Fruit fly (Drosophila melanogaster) whole organism, embryonic: Measurements from ENCODE around the gene Dup99B.

Experiments used
- Adf1 ChIP-seq: fragments of 200-800 bp; sonication (Bioruptor generic); IDR thresholded peaks from 2 replicates; pipeline ENCODE4 v1.3.6; 2022; ENCODE audit warnings: missing biosample characterization, missing genetic modification characterization
- Bteb2 ChIP-seq: fragments of 200-800 bp; sonication (Bioruptor generic); optimal IDR thresholded peaks from 2 replicates; lab custom pipeline; 2016; ENCODE audit warnings: missing biosample characterization, missing genetic modification characterization
- CG10462 ChIP-seq: fragments of 200-800 bp; sonication (Bioruptor generic); optimal IDR thresholded peaks from 2 replicates; lab custom pipeline; 2016; ENCODE audit warnings: missing biosample characterization, missing genetic modification characterization
- CG11456 ChIP-seq: fragments of 200-800 bp; sonication (Bioruptor generic); IDR thresholded peaks from 3 replicates; pipeline ENCODE4 v1.3.6; 2022; ENCODE audit warnings: missing biosample characterization, missing genetic modification characterization
- CG12942 ChIP-seq: fragments of 200-800 bp; sonication (Bioruptor generic); optimal IDR thresholded peaks from 3 replicates; lab custom pipeline; 2016; ENCODE audit warnings: missing biosample characterization, missing genetic modification characterization
- CG13424 ChIP-seq: fragments of 200-800 bp; sonication (Bioruptor generic); optimal IDR thresholded peaks from 2 replicates; lab custom pipeline; 2019; ENCODE audit warnings: missing biosample characterization, mild to moderate bottlenecking, missing genetic modification characterization, moderate library complexity
- CG15073 ChIP-seq: fragments of 200-800 bp; sonication (Bioruptor generic); optimal IDR thresholded peaks from 2 replicates; lab custom pipeline; 2016; ENCODE audit warnings: missing biosample characterization, missing genetic modification characterization
- CG1832 ChIP-seq: fragments of 200-800 bp; sonication (Bioruptor generic); optimal IDR thresholded peaks from 2 replicates; lab custom pipeline; 2017; ENCODE audit warnings: missing biosample characterization, mild to moderate bottlenecking, missing genetic modification characterization, inconsistent platforms
- CG30431 ChIP-seq: fragments of 200-800 bp; sonication (Bioruptor generic); optimal IDR thresholded peaks from 2 replicates; lab custom pipeline; 2017; ENCODE audit warnings: missing biosample characterization, missing genetic modification characterization
- CG3065 ChIP-seq: fragments of 200-800 bp; sonication (Bioruptor generic); optimal IDR thresholded peaks from 2 replicates; lab custom pipeline; 2016; ENCODE audit warnings: missing biosample characterization, missing genetic modification characterization
- CG3163 ChIP-seq: fragments of 200-800 bp; sonication (Bioruptor generic); optimal IDR thresholded peaks from 3 replicates; lab custom pipeline; 2016; ENCODE audit warnings: missing biosample characterization, missing genetic modification characterization
- CG32767 ChIP-seq: fragments of 200-800 bp; sonication (Bioruptor generic); IDR thresholded peaks from 2 replicates; pipeline ENCODE4 v1.3.6; 2022; ENCODE audit warnings: missing biosample characterization, missing genetic modification characterization
- CG32772 ChIP-seq: fragments of 200-800 bp; sonication (Bioruptor generic); IDR thresholded peaks from 2 replicates; pipeline ENCODE4 v1.3.6; 2022; ENCODE audit warnings: missing biosample characterization, missing genetic modification characterization
- CG3281 ChIP-seq: fragments of 200-800 bp; sonication (Bioruptor generic); optimal IDR thresholded peaks from 3 replicates; lab custom pipeline; 2017; ENCODE audit warnings: missing biosample characterization, mild to moderate bottlenecking, missing genetic modification characterization
- CG3847 ChIP-seq: fragments of 200-800 bp; sonication (Bioruptor generic); IDR thresholded peaks from 2 replicates; pipeline ENCODE4 v1.3.6; 2022; ENCODE audit warnings: missing biosample characterization, missing genetic modification characterization
- CG6689 ChIP-seq: fragments of 200-800 bp; sonication (Bioruptor generic); IDR thresholded peaks from 2 replicates; pipeline ENCODE4 v1.3.6; 2022; ENCODE audit warnings: missing biosample characterization, missing genetic modification characterization
- CG7786 ChIP-seq: fragments of 200-800 bp; sonication (Bioruptor generic); optimal IDR thresholded peaks from 2 replicates; lab custom pipeline; 2016; ENCODE audit warnings: missing biosample characterization, missing genetic modification characterization
- CG8290 ChIP-seq, 3 experiments: fragments of 200-800 bp; sonication (Bioruptor generic); optimal IDR thresholded peaks; 2 replicates each; lab custom pipeline; 2016 to 2019; ENCODE audit warnings: missing biosample characterization in 3 of 3, missing genetic modification characterization in 3 of 3, mild to moderate bottlenecking in 2 of 3, moderate library complexity in 1 of 3
- CG8359 ChIP-seq: fragments of 200-800 bp; sonication (Bioruptor generic); optimal IDR thresholded peaks from 2 replicates; lab custom pipeline; 2017; ENCODE audit warnings: missing biosample characterization, mild to moderate bottlenecking, missing genetic modification characterization, borderline replicate concordance
- Dbx ChIP-seq: fragments of 200-800 bp; sonication (Bioruptor generic); IDR thresholded peaks from 3 replicates; pipeline ENCODE4 v1.3.6; 2022; ENCODE audit warnings: missing biosample characterization, missing genetic modification characterization
- Dll ChIP-seq: fragments of 200-800 bp; sonication (Bioruptor generic); IDR thresholded peaks from 4 replicates; pipeline ENCODE4 v1.3.6; 2022; ENCODE audit warnings: missing biosample characterization, missing genetic modification characterization; ENCODE audit not compliant: partially characterized antibody
- ERR ChIP-seq: fragments of 200-800 bp; sonication (Bioruptor generic); optimal IDR thresholded peaks from 2 replicates; lab custom pipeline; 2016; ENCODE audit warnings: missing biosample characterization, missing genetic modification characterization
- Elba2 ChIP-seq: fragments of 200-800 bp; sonication (Bioruptor generic); optimal IDR thresholded peaks from 3 replicates; lab custom pipeline; 2016; ENCODE audit warnings: missing biosample characterization, missing genetic modification characterization
- Gug ChIP-seq: fragments of 200-800 bp; sonication (Bioruptor generic); IDR thresholded peaks from 4 replicates; pipeline ENCODE4 v1.3.6; 2022; ENCODE audit warnings: missing biosample characterization, missing genetic modification characterization
- HLH4C ChIP-seq: fragments of 200-800 bp; sonication (Bioruptor generic); IDR thresholded peaks from 3 replicates; pipeline ENCODE4 v1.3.6; 2022; ENCODE audit warnings: missing biosample characterization, missing genetic modification characterization; ENCODE audit not compliant: partially characterized antibody
- Hr51 ChIP-seq, 2 experiments: fragments of 200-800 bp; sonication (Bioruptor generic); optimal IDR thresholded peaks; 2 replicates in 1 of 2; 3 replicates in 1 of 2; lab custom pipeline; 2016 to 2018; ENCODE audit warnings: missing biosample characterization in 2 of 2, missing genetic modification characterization in 2 of 2, mild to moderate bottlenecking in 1 of 2, moderate library complexity in 1 of 2
- Rfx ChIP-seq: fragments of 200-800 bp; sonication (Bioruptor generic); IDR thresholded peaks from 2 replicates; pipeline ENCODE4 v1.3.6; 2022; ENCODE audit warnings: missing biosample characterization, missing genetic modification characterization
- Rx ChIP-seq: fragments of 200-800 bp; sonication (Bioruptor generic); IDR thresholded peaks from 2 replicates; pipeline ENCODE4 v1.3.6; 2022; ENCODE audit warnings: missing biosample characterization, missing genetic modification characterization
- Spps ChIP-seq: fragments of 200-800 bp; sonication (Bioruptor generic); optimal IDR thresholded peaks from 2 replicates; lab custom pipeline; 2018; ENCODE audit warnings: missing biosample characterization, mild to moderate bottlenecking, missing genetic modification characterization
- Taf1 ChIP-seq: fragments of 200-800 bp; sonication (Bioruptor generic); IDR thresholded peaks from 2 replicates; pipeline ENCODE4 v1.3.6; 2022; ENCODE audit warnings: missing biosample characterization, missing genetic modification characterization
- Tbp ChIP-seq: fragments of >200 bp; optimal IDR thresholded peaks from 2 replicates; lab custom pipeline; 2018; ENCODE audit warnings: missing biosample characterization, missing genetic modification characterization
- YL-1 ChIP-seq: fragments of 200-800 bp; sonication (Bioruptor generic); optimal IDR thresholded peaks from 3 replicates; lab custom pipeline; 2017; ENCODE audit warnings: missing biosample characterization, mild to moderate bottlenecking, missing genetic modification characterization
- ac ChIP-seq: fragments of 200-800 bp; sonication (Bioruptor generic); optimal IDR thresholded peaks from 3 replicates; lab custom pipeline; 2017; ENCODE audit warnings: missing biosample characterization, mild to moderate bottlenecking, missing genetic modification characterization
- bab2 ChIP-seq: fragments of 200-800 bp; sonication (Bioruptor generic); optimal IDR thresholded peaks from 2 replicates; lab custom pipeline; 2016; ENCODE audit warnings: missing biosample characterization, missing genetic modification characterization
- bigmax ChIP-seq: fragments of 200-800 bp; sonication (Bioruptor generic); optimal IDR thresholded peaks from 2 replicates; lab custom pipeline; 2018; ENCODE audit warnings: missing biosample characterization, mild to moderate bottlenecking, missing genetic modification characterization
- dati ChIP-seq: fragments of 200-800 bp; sonication (Bioruptor generic); IDR thresholded peaks from 2 replicates; pipeline ENCODE4 v1.3.6; 2022; ENCODE audit warnings: missing biosample characterization, missing genetic modification characterization
- dpn ChIP-seq, 2 experiments: fragments of 200-800 bp; sonication (Bioruptor generic); optimal IDR thresholded peaks; 3 replicates each; lab custom pipeline; 2016; ENCODE audit warnings: missing biosample characterization in 2 of 2, missing genetic modification characterization in 2 of 2
- grn ChIP-seq: fragments of 200-800 bp; sonication (Bioruptor generic); optimal IDR thresholded peaks from 3 replicates; lab custom pipeline; 2017; ENCODE audit warnings: missing biosample characterization, missing genetic modification characterization
- mld ChIP-seq: fragments of 200-800 bp; sonication (Bioruptor generic); IDR thresholded peaks from 3 replicates; pipeline ENCODE4 v1.3.6; 2022; ENCODE audit warnings: missing biosample characterization, missing genetic modification characterization; ENCODE audit not compliant: partially characterized antibody
- odd ChIP-seq: fragments of 200-800 bp; sonication (Bioruptor generic); optimal IDR thresholded peaks from 2 replicates; lab custom pipeline; 2017; ENCODE audit warnings: missing biosample characterization, mild to moderate bottlenecking, missing genetic modification characterization
- p53 ChIP-seq: fragments of 200-800 bp; sonication (Bioruptor generic); optimal IDR thresholded peaks from 2 replicates; lab custom pipeline; 2016; ENCODE audit warnings: missing biosample characterization, missing genetic modification characterization
- pho ChIP-seq: fragments of 200-800 bp; sonication (Bioruptor generic); optimal IDR thresholded peaks from 2 replicates; lab custom pipeline; 2016; ENCODE audit warnings: missing biosample characterization, missing genetic modification characterization
- prd ChIP-seq, 3 experiments: fragments of >200 bp in 2 of 3; fragments of 200-800 bp in 1 of 3; sonication (Bioruptor generic) in 1 of 3; optimal IDR thresholded peaks in 2 of 3; IDR thresholded peaks in 1 of 3; 2 replicates in 2 of 3; 3 replicates in 1 of 3; pipeline versions ENCODE4 v1.3.6 to Lab custom; 2017 to 2022; ENCODE audit warnings: missing biosample characterization in 1 of 3, missing genetic modification characterization in 1 of 3
- pros ChIP-seq: fragments of 200-800 bp; sonication (Bioruptor generic); optimal IDR thresholded peaks from 3 replicates; lab custom pipeline; 2019; ENCODE audit warnings: missing biosample characterization, mild to moderate bottlenecking, missing genetic modification characterization, moderate library complexity
- row ChIP-seq: fragments of 200-800 bp; sonication (Bioruptor generic); IDR thresholded peaks from 3 replicates; pipeline ENCODE4 v1.3.6; 2022; ENCODE audit warnings: missing biosample characterization, missing genetic modification characterization
- sens ChIP-seq: fragments of 200-800 bp; sonication (Bioruptor generic); peaks from one replicate; lab custom pipeline; 2016; ENCODE audit warnings: missing biosample characterization, missing genetic modification characterization
- so ChIP-seq: fragments of 200-800 bp; sonication (Bioruptor generic); IDR thresholded peaks from 3 replicates; pipeline ENCODE4 v1.3.6; 2022; ENCODE audit warnings: missing biosample characterization, missing genetic modification characterization
- ssp ChIP-seq: fragments of 200-800 bp; sonication (Bioruptor generic); IDR thresholded peaks from 2 replicates; pipeline ENCODE4 v1.3.6; 2022; ENCODE audit warnings: missing biosample characterization, missing genetic modification characterization
- tap ChIP-seq: fragments of 200-800 bp; optimal IDR thresholded peaks from 3 replicates; lab custom pipeline; 2019; ENCODE audit warnings: missing biosample characterization, mild to moderate bottlenecking, missing genetic modification characterization, moderate library complexity
- yki ChIP-seq: fragments of >200 bp; optimal IDR thresholded peaks from 3 replicates; lab custom pipeline; 2018

Dup99B gene

dm6 chr3R:29716782-29717317 is 1.7 kb upstream of the Dup99B start, which contains the start of gene Obp99b (continued):
- no peak for TF ChIP-seq mld
- TF ChIP-seq CG15073 (GFP tag; lab: Kevin White, UChicago) = no peak
- peak; percentile 67 for TF ChIP-seq ssp (GFP tag; lab: Robert Waterston, UW)
- peak; percentile 76 for TF ChIP-seq CG6689 (GFP tag; lab: Robert Waterston, UW)
- peak; percentile 59 for TF ChIP-seq dati (GFP tag; lab: Robert Waterston, UW)
- TF ChIP-seq bigmax (GFP tag; lab: Kevin White, UChicago) = peak; percentile 32
- peak; percentile 91 for TF ChIP-seq Rfx (GFP tag; lab: Robert Waterston, UW)
- peak; percentile 62 for TF ChIP-seq Elba2 (GFP tag; lab: Kevin White, UChicago)
- TF ChIP-seq Bteb2 (GFP tag; lab: Kevin White, UChicago) = no peak
- no peak for TF ChIP-seq Tbp (GFP tag; lab: Kevin White, UChicago)
- peak; percentile 55 for TF ChIP-seq CG7786 (GFP tag; lab: Kevin White, UChicago)
- peak; percentile 60 for TF ChIP-seq CG12942 (GFP tag; lab: Kevin White, UChicago)
- no peak for TF ChIP-seq Taf1
- TF ChIP-seq grn (GFP tag; lab: Kevin White, UChicago) = no peak
- TF ChIP-seq HLH4C (GFP tag; lab: Robert Waterston, UW) = no peak
- TF ChIP-seq Dll (GFP tag; lab: Robert Waterston, UW) = no peak
- TF ChIP-seq YL-1 = peak; percentile 52
- peak; percentile 42 for TF ChIP-seq CG3065
- peak; percentile 55 for TF ChIP-seq Spps
- TF ChIP-seq Rx = peak; percentile 69
- peak; percentile 44 for TF ChIP-seq CG8290 (GFP tag; optimal IDR thresholded peaks at IDR 0.05; lab: Kevin White, UChicago)
- TF ChIP-seq CG8290 (tag; optimal IDR thresholded peaks at IDR 0.05; lab: Kevin White, UChicago) = peak; percentile 73 to 87
- peak; percentile 79 for TF ChIP-seq CG3281
- peak; percentile 29; the same call in 1 of the 3 replicates for TF ChIP-seq row (GFP tag; lab: Robert Waterston, UW)
- TF ChIP-seq ERR (GFP tag; lab: Kevin White, UChicago) = peak; percentile 12
- peak; percentile 83 for TF ChIP-seq ac
- peak; percentile 61 for TF ChIP-seq CG32772 (GFP tag; lab: Robert Waterston, UW)
- peak; percentile 53; the same call in 3 of the 4 replicates for TF ChIP-seq Gug (GFP tag; lab: Robert Waterston, UW)
- no peak for TF ChIP-seq yki (lab: Kevin White, UChicago)
- TF ChIP-seq Adf1 (GFP tag; lab: Robert Waterston, UW) = peak; percentile 25
- TF ChIP-seq odd = peak; percentile 83
- TF ChIP-seq CG30431 (GFP tag; lab: Kevin White, UChicago) = peak; percentile 83
- no peak for TF ChIP-seq pho
- peak; percentile 68; the same call in 2 of the 3 replicates for TF ChIP-seq Dbx (GFP tag; lab: Robert Waterston, UW)
- TF ChIP-seq pros (GFP tag; lab: Kevin White, UChicago) = no peak
- peak; percentile 64 for TF ChIP-seq CG3847

DNA sequence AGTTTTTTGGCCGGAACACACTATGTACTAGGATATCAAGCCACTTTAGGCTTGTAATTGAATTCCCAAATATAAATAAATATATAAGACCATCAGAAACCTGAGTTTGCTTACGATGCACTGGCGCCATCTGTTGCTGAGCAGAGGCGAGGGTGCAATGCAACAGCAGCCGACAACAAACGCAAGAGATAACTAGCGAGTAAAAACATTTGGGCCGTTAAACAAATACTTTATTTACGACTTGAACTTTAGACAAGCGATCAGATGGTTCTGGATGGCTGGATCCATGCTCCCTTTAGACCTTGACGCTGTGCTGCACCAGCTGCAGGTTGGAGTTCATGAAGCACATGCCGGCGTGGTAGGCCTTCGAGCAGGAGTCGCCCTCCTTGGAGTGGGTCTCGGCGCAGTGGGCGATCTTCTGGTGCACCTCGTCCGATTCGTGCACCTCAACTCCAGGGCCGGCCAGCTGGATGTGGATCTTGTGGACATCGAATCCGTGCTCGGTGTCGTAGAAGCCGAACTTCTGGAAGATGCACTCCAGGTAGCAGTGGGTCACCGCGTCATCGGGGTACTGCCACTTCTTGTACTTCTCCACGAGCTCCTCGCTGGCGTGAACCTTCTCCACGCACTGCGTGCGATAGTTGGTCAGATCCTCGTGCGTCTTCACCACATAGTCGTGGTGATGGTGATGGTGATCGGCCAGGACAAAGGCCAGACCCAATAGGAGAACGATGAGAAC is 1.0 kb upstream of the Dup99B start:
- TF ChIP-seq CG3163 (GFP tag; lab: Kevin White, UChicago) = no peak
- TF ChIP-seq CG10462 = no peak
- TF ChIP-seq dpn (GFP tag; optimal IDR thresholded peaks at IDR 0.05; lab: Kevin White, UChicago) = no peak
- TF ChIP-seq CG32767 (GFP tag; lab: Robert Waterston, UW) = no peak
- TF ChIP-seq sens (GFP tag; lab: Kevin White, UChicago) = peak; percentile 46
- TF ChIP-seq CG8359 (GFP tag; lab: Kevin White, UChicago) = peak; percentile 33
- TF ChIP-seq CG13424 (tag; lab: Kevin White, UChicago) = no peak
- no peak for TF ChIP-seq so
- no peak for TF ChIP-seq CG1832 (GFP tag; lab: Kevin White, UChicago)
- no peak for TF ChIP-seq CG6689 (GFP tag; lab: Robert Waterston, UW)
- no peak for TF ChIP-seq prd (optimal IDR thresholded peaks at IDR 0.05; lab: Kevin White, UChicago)
- TF ChIP-seq prd (GFP tag; IDR thresholded peaks at IDR 0.05; lab: Robert Waterston, UW) = no peak
- TF ChIP-seq pho = no peak
- TF ChIP-seq tap = no peak
- TF ChIP-seq bab2 (GFP tag; lab: Kevin White, UChicago) = no peak
- TF ChIP-seq p53 (GFP tag; lab: Kevin White, UChicago) = no peak
- no peak for TF ChIP-seq Hr51 (GFP tag; optimal IDR thresholded peaks at IDR 0.05; lab: Kevin White, UChicago)
- TF ChIP-seq CG11456 (GFP tag; lab: Robert Waterston, UW) = 0 out of 3 replicates have a peak, but pooled peaks have one; percentile 23
